Fruit fly (Drosophila melanogaster): Measurements from ENCODE around the gene Ir94e.

Ir94e gene

dm6 chr3R:23355829-23356738 lies 49.2 kb upstream of the Ir94e start, which contains the start of the genes ATPsynCF6 and Sec13 (continued):
- no peak for TF ChIP-seq so (GFP tag; IDR thresholded peaks at IDR 0.05)
- TF ChIP-seq Dad (GFP tag; optimal IDR thresholded peaks at IDR 0.05) = no peak
- peak; percentile 7 for TF ChIP-seq CG9876 (GFP tag; optimal IDR thresholded peaks at IDR 0.05)
- peak; percentile 69 for TF ChIP-seq CG30403 (GFP tag; optimal IDR thresholded peaks at IDR 0.05)
- TF ChIP-seq CG31441 (GFP tag; IDR thresholded peaks at IDR 0.05) = peak; percentile 60
- TF ChIP-seq Tbp (GFP tag; optimal IDR thresholded peaks at IDR 0.05) = no peak
- TF ChIP-seq CG9932 (GFP tag; IDR thresholded peaks at IDR 0.05) = peak; percentile 83
- TF ChIP-seq dan (GFP tag; IDR thresholded peaks at IDR 0.05) = no peak
- TF ChIP-seq run (tag; optimal IDR thresholded peaks at IDR 0.05) = no peak
- TF ChIP-seq CG12219 (GFP tag; optimal IDR thresholded peaks at IDR 0.05) = no peak
- no peak for TF ChIP-seq trh (GFP tag; optimal IDR thresholded peaks at IDR 0.05)
- no peak for TF ChIP-seq CkIIα-i1 (GFP tag; IDR thresholded peaks at IDR 0.05)
- TF ChIP-seq CG8388 (GFP tag; optimal IDR thresholded peaks at IDR 0.05) = peak; percentile 32
- TF ChIP-seq CG7839 (tag; optimal IDR thresholded peaks at IDR 0.05) = peak; percentile 60
- peak; percentile 62; the same call in 1 of the 2 replicates for TF ChIP-seq CG14441 (GFP tag; IDR thresholded peaks at IDR 0.05)
- TF ChIP-seq knrl (GFP tag; IDR thresholded peaks at IDR 0.05; ENCODE audit: partially characterized antibody) = peak; percentile 93
- TF ChIP-seq lbe (GFP tag; optimal IDR thresholded peaks at IDR 0.05) = no peak
- TF ChIP-seq bbx (GFP tag; IDR thresholded peaks at IDR 0.05; ENCODE audit: partially characterized antibody) = peak; percentile 97
- TF ChIP-seq CG31388 (GFP tag; optimal IDR thresholded peaks at IDR 0.05) = no peak
- TF ChIP-seq CG7556 (GFP tag; optimal IDR thresholded peaks at IDR 0.05) = peak; percentile 26
- TF ChIP-seq hb (GFP tag; IDR thresholded peaks at IDR 0.05; ENCODE audit: partially characterized antibody) = peak; percentile 85
- TF ChIP-seq unpg (GFP tag; optimal IDR thresholded peaks at IDR 0.05) = peak; percentile 46
- TF ChIP-seq Chrac-16 (GFP tag; optimal IDR thresholded peaks at IDR 0.05) = no peak
- no peak for TF ChIP-seq jing (GFP tag; optimal IDR thresholded peaks at IDR 0.05)
- peak; percentile 72 for TF ChIP-seq CG9797 (GFP tag; optimal IDR thresholded peaks at IDR 0.05)
- no peak for TF ChIP-seq CG13894 (tag; optimal IDR thresholded peaks at IDR 0.05)
- TF ChIP-seq Hr39 (optimal IDR thresholded peaks at IDR 0.05) = no peak
- peak; percentile 24 for TF ChIP-seq CG13775 (GFP tag; optimal IDR thresholded peaks at IDR 0.05)
- TF ChIP-seq twi (tag; optimal IDR thresholded peaks at IDR 0.05) = peak; percentile 28
- TF ChIP-seq ssp (GFP tag; IDR thresholded peaks at IDR 0.05) = peak; percentile 33; the same call in 1 of the 2 replicates
- no peak for TF ChIP-seq CG6683 (GFP tag; optimal IDR thresholded peaks at IDR 0.05)
- TF ChIP-seq CG30020 (tag; optimal IDR thresholded peaks at IDR 0.05) = peak; percentile 40
- no peak for TF ChIP-seq CG15479 (GFP tag; optimal IDR thresholded peaks at IDR 0.05)
- no peak for TF ChIP-seq CG16815 (GFP tag; optimal IDR thresholded peaks at IDR 0.05)
- TF ChIP-seq H15 (GFP tag; IDR thresholded peaks at IDR 0.05) = peak; percentile 44; the same call in 1 of the 3 replicates
- TF ChIP-seq CG5245 (GFP tag; optimal IDR thresholded peaks at IDR 0.05) = no peak
- peak; percentile 95 for TF ChIP-seq inv (GFP tag; IDR thresholded peaks at IDR 0.05; ENCODE audit: partially characterized antibody)
- no peak for TF ChIP-seq CG12744 (GFP tag; optimal IDR thresholded peaks at IDR 0.05)
- peak; percentile 31 for TF ChIP-seq dmrt99B (tag; optimal IDR thresholded peaks at IDR 0.05)
- no peak for TF ChIP-seq CG13123 (GFP tag; optimal IDR thresholded peaks at IDR 0.05)
- peak; percentile 55 for TF ChIP-seq CG15696 (tag; optimal IDR thresholded peaks at IDR 0.05)
- TF ChIP-seq Trl (optimal IDR thresholded peaks at IDR 0.05) = no peak
- peak; percentile 41 for TF ChIP-seq Trl (GFP tag; optimal IDR thresholded peaks at IDR 0.05)
- no peak for TF ChIP-seq CG8359 (GFP tag; optimal IDR thresholded peaks at IDR 0.05; ENCODE audit: borderline replicate concordance)
- peak; percentile 75 for TF ChIP-seq CG11456 (GFP tag; IDR thresholded peaks at IDR 0.05)
- TF ChIP-seq vnd (GFP tag; IDR thresholded peaks at IDR 0.05; ENCODE audit: partially characterized antibody) = peak; percentile 90
- peak; percentile 21 for TF ChIP-seq Side (GFP tag; optimal IDR thresholded peaks at IDR 0.05)
- TF ChIP-seq CG4617 (GFP tag; optimal IDR thresholded peaks at IDR 0.05; ENCODE audit: borderline replicate concordance) = peak; percentile 54
- TF ChIP-seq CG12942 (GFP tag; optimal IDR thresholded peaks at IDR 0.05) = peak; percentile 7

All from whole organism, embryonic.